Worm (Caenorhabditis elegans): ENCODE results near the gene srh-63.
"Not testable (repeated sequence)": the region's sequence is repeated elsewhere in the genome, so short reads cannot be mapped to it uniquely, and the experiment has no call there.

srh-63 gene

ce11 chrIV:14542517-14542916, 18.8 kb downstream of the srh-63 start, which contains the start of gene pals-29:
pals-29 (minus strand) TSS chrIV:14542617.
- TF ChIP-seq pes-1 (GFP tag; IDR thresholded peaks at IDR 0.05) (no peak), hmg-4 (GFP tag; optimal IDR thresholded peaks at IDR 0.05) (no peak), tbx-37 (GFP tag; conservative IDR thresholded peaks at IDR 0.05) (no peak), scrt-1 (GFP tag; IDR thresholded peaks at IDR 0.05) (no peak), B0310.2 (tag; optimal IDR thresholded peaks at IDR 0.05) (no peak), sea-1 (GFP tag; conservative IDR thresholded peaks at IDR 0.05) (no peak), hnd-1 (tag; optimal IDR thresholded peaks at IDR 0.05) (no peak), ceh-36 (tag; optimal IDR thresholded peaks at IDR 0.05) (no peak), ceh-13 (GFP tag; optimal IDR thresholded peaks at IDR 0.05) (no peak), F13C5.2 (tag; optimal IDR thresholded peaks at IDR 0.05) (no peak), flt-1 (GFP tag; IDR thresholded peaks at IDR 0.05) (no peak), tbx-11 (GFP tag; IDR thresholded peaks at IDR 0.05) (no peak), ama-1 (optimal IDR thresholded peaks at IDR 0.05) (no peak), tra-4 (tag; optimal IDR thresholded peaks at IDR 0.05) (no peak), ets-7 (tag; optimal IDR thresholded peaks at IDR 0.05) (no peak), aly-1 (tag; optimal IDR thresholded peaks at IDR 0.05) (no peak), hmbx-1 (tag; optimal IDR thresholded peaks at IDR 0.05) (no peak)

ce11 chrIV:14547292-14547691, 23.6 kb downstream of the srh-63 start:
- TF ChIP-seq B0310.2 (tag; optimal IDR thresholded peaks at IDR 0.05) (no peak), ets-7 (tag; optimal IDR thresholded peaks at IDR 0.05) (no peak), scrt-1 (GFP tag; IDR thresholded peaks at IDR 0.05) (no peak), ama-1 (optimal IDR thresholded peaks at IDR 0.05) (no peak), ceh-36 (tag; optimal IDR thresholded peaks at IDR 0.05) (no peak), tbx-11 (GFP tag; IDR thresholded peaks at IDR 0.05) (no peak), flt-1 (GFP tag; IDR thresholded peaks at IDR 0.05) (no peak), F13C5.2 (tag; optimal IDR thresholded peaks at IDR 0.05) (no peak), aly-1 (tag; optimal IDR thresholded peaks at IDR 0.05) (no peak), ceh-13 (GFP tag; optimal IDR thresholded peaks at IDR 0.05) (no peak)

- no peak for TF ChIP-seq ceh-36 (tag; optimal IDR thresholded peaks at IDR 0.05)
- TF ChIP-seq tbx-11 (GFP tag; IDR thresholded peaks at IDR 0.05), result no peak
- no peak for TF ChIP-seq hnd-1 (tag; optimal IDR thresholded peaks at IDR 0.05)
- TF ChIP-seq aly-1 (tag; optimal IDR thresholded peaks at IDR 0.05), result no peak
- no peak for TF ChIP-seq hmg-4 (GFP tag; optimal IDR thresholded peaks at IDR 0.05)
- TF ChIP-seq pes-1 (GFP tag; IDR thresholded peaks at IDR 0.05), result no peak
- no peak for TF ChIP-seq B0310.2 (tag; optimal IDR thresholded peaks at IDR 0.05)
- no peak for TF ChIP-seq tbx-37 (GFP tag; conservative IDR thresholded peaks at IDR 0.05)
- TF ChIP-seq sea-1 (GFP tag; conservative IDR thresholded peaks at IDR 0.05), result no peak
- no peak for TF ChIP-seq ama-1 (optimal IDR thresholded peaks at IDR 0.05)
- TF ChIP-seq flt-1 (GFP tag; IDR thresholded peaks at IDR 0.05), result no peak
- no peak for TF ChIP-seq F13C5.2 (tag; optimal IDR thresholded peaks at IDR 0.05)
- no peak for TF ChIP-seq tra-4 (tag; optimal IDR thresholded peaks at IDR 0.05)
- TF ChIP-seq hmbx-1 (tag; optimal IDR thresholded peaks at IDR 0.05), result no peak
- TF ChIP-seq ceh-13 (GFP tag; optimal IDR thresholded peaks at IDR 0.05), result no peak
- no peak for TF ChIP-seq ets-7 (tag; optimal IDR thresholded peaks at IDR 0.05)
- no peak for TF ChIP-seq scrt-1 (GFP tag; IDR thresholded peaks at IDR 0.05)
Observed at ce11 chrIV:14549308-14549707, 25.6 kb downstream of the srh-63 start, which contains the start of gene T27E7.9. T27E7.9 (minus strand) TSS chrIV:14549408.

- not testable (repeated sequence) for TF ChIP-seq pes-1 (GFP tag; IDR thresholded peaks at IDR 0.05); ceh-13 (GFP tag; optimal IDR thresholded peaks at IDR 0.05); tbx-11 (GFP tag; IDR thresholded peaks at IDR 0.05)
Observed at ce11 chrIV:14551870-14552269, 28.2 kb downstream of the srh-63 start, which contains the start of gene pals-30. pals-30 (minus strand) TSS chrIV:14551970.

- TF ChIP-seq sea-1 (GFP tag; conservative IDR thresholded peaks at IDR 0.05) (no peak), pes-1 (GFP tag; IDR thresholded peaks at IDR 0.05) (no peak), hnd-1 (tag; optimal IDR thresholded peaks at IDR 0.05) (no peak), B0310.2 (tag; optimal IDR thresholded peaks at IDR 0.05) (no peak), ama-1 (optimal IDR thresholded peaks at IDR 0.05) (no peak), tbx-11 (GFP tag; IDR thresholded peaks at IDR 0.05) (no peak), ets-7 (tag; optimal IDR thresholded peaks at IDR 0.05) (no peak)
Observed at ce11 chrIV:14554788-14555187, 31.1 kb downstream of the srh-63 start, which contains the start of gene Y57G11B.6. Y57G11B.6 (minus strand) TSS chrIV:14554888.

ce11 chrIV:14557642-14558041, 34.0 kb downstream of the srh-63 start:
- no peak for TF ChIP-seq hmg-4 (GFP tag; optimal IDR thresholded peaks at IDR 0.05)
- no peak for TF ChIP-seq scrt-1 (GFP tag; IDR thresholded peaks at IDR 0.05)

- TF ChIP-seq tbx-11 (GFP tag; IDR thresholded peaks at IDR 0.05) (no peak), pes-1 (GFP tag; IDR thresholded peaks at IDR 0.05) (no peak), ceh-13 (GFP tag; optimal IDR thresholded peaks at IDR 0.05) (no peak), ets-7 (tag; optimal IDR thresholded peaks at IDR 0.05) (no peak), tbx-37 (GFP tag; conservative IDR thresholded peaks at IDR 0.05) (no peak), scrt-1 (GFP tag; IDR thresholded peaks at IDR 0.05) (no peak)
Observed at ce11 chrIV:14559267-14559666, 35.6 kb downstream of the srh-63 start.

- TF ChIP-seq B0310.2 (tag; optimal IDR thresholded peaks at IDR 0.05) (no peak), tra-4 (tag; optimal IDR thresholded peaks at IDR 0.05) (no peak), F13C5.2 (tag; optimal IDR thresholded peaks at IDR 0.05) (no peak), hmbx-1 (tag; optimal IDR thresholded peaks at IDR 0.05) (no peak), hnd-1 (tag; optimal IDR thresholded peaks at IDR 0.05) (no peak), aly-1 (tag; optimal IDR thresholded peaks at IDR 0.05) (no peak), tbx-37 (GFP tag; conservative IDR thresholded peaks at IDR 0.05) (no peak), flt-1 (GFP tag; IDR thresholded peaks at IDR 0.05) (no peak), ama-1 (optimal IDR thresholded peaks at IDR 0.05) (no peak), scrt-1 (GFP tag; IDR thresholded peaks at IDR 0.05) (no peak), tbx-11 (GFP tag; IDR thresholded peaks at IDR 0.05) (no peak), ceh-36 (tag; optimal IDR thresholded peaks at IDR 0.05) (no peak), hmg-4 (GFP tag; optimal IDR thresholded peaks at IDR 0.05) (no peak)
Observed at ce11 chrIV:14561677-14562076, 38.0 kb downstream of the srh-63 start.
